Worm (Caenorhabditis elegans) whole organism, late embryonic: Measurements from ENCODE around the gene hir-1.
A peak's percentile ranks its signal among the peaks of the same experiment; 100 is the strongest.

Experiments used
- C38D4.7 ChIP-seq: fragments of 200-800 bp; sonication (Bioruptor generic); optimal IDR thresholded peaks from 2 replicates; lab custom pipeline; 2018; ENCODE audit warnings: mild to moderate bottlenecking, missing genetic modification characterization, moderate library complexity, missing compliant biosample characterization
- ceh-45 ChIP-seq: fragments of 200-800 bp; sonication (Bioruptor generic); IDR thresholded peaks from 2 replicates; pipeline ENCODE4 v1.3.6; 2022; ENCODE audit warnings: missing genetic modification reagents, missing genetic modification characterization, missing compliant biosample characterization
- hlh-13 ChIP-seq: fragments of 200-800 bp; sonication (Bioruptor generic); optimal IDR thresholded peaks from 2 replicates; lab custom pipeline; 2018; ENCODE audit warnings: mild to moderate bottlenecking, missing genetic modification characterization, missing compliant biosample characterization
- hlh-30 ChIP-seq: sonication (generic microtip); optimal IDR thresholded peaks from 2 replicates; lab custom pipeline; 2017; ENCODE audit warnings: antibody characterized with exemption, missing genetic modification characterization, missing compliant biosample characterization; ENCODE audit not compliant: insufficient read depth
- lim-6 ChIP-seq: sonication (generic microtip); optimal IDR thresholded peaks from 2 replicates; lab custom pipeline; 2016; ENCODE audit warnings: missing genetic modification characterization, missing compliant biosample characterization
- madf-2 ChIP-seq: sonication (generic microtip); optimal IDR thresholded peaks from 2 replicates; lab custom pipeline; 2017; ENCODE audit warnings: missing genetic modification characterization, missing compliant biosample characterization
- pha-2 ChIP-seq: sonication (generic microtip); optimal IDR thresholded peaks from 2 replicates; lab custom pipeline; 2017; ENCODE audit warnings: mild to moderate bottlenecking, missing genetic modification characterization, missing compliant biosample characterization
- pha-4 ChIP-seq: fragments of 150-350 bp; optimal IDR thresholded peaks from 2 replicates; lab custom pipeline; 2018; ENCODE audit warnings: missing biosample characterization, missing genetic modification reagents, missing genetic modification characterization
- rnt-1 ChIP-seq: sonication (generic microtip); optimal IDR thresholded peaks from 2 replicates; lab custom pipeline; 2016; ENCODE audit warnings: missing genetic modification characterization, missing compliant biosample characterization
- sox-4 ChIP-seq: sonication (generic microtip); optimal IDR thresholded peaks from 2 replicates; lab custom pipeline; 2017; ENCODE audit warnings: mild to moderate bottlenecking, missing genetic modification characterization, inconsistent platforms, missing compliant biosample characterization
- ztf-16 ChIP-seq: sonication (generic microtip); optimal IDR thresholded peaks from 2 replicates; lab custom pipeline; 2017; ENCODE audit warnings: missing genetic modification characterization, missing compliant biosample characterization

ce11 chrV:5523260-5523659, 1.3 kb downstream of the hir-1 start:
- peak; percentile 5 for TF ChIP-seq rnt-1 (tag; lab: Kevin White, UChicago)
- TF ChIP-seq lim-6: no peak
- no peak for TF ChIP-seq madf-2 (tag; lab: Kevin White, UChicago)
- no peak for TF ChIP-seq C38D4.7 (GFP tag; lab: Kevin White, UChicago)
- TF ChIP-seq pha-4: no peak
- no peak for TF ChIP-seq pha-2 (tag; lab: Kevin White, UChicago)
- no peak for TF ChIP-seq ceh-45 (GFP tag; lab: Robert Waterston, UW)
- no peak for TF ChIP-seq ztf-16 (tag; lab: Kevin White, UChicago)
- TF ChIP-seq hlh-30: no peak
- TF ChIP-seq sox-4 (tag; lab: Kevin White, UChicago): no peak
- no peak for TF ChIP-seq hlh-13 (GFP tag; lab: Kevin White, UChicago)
